Worm (Caenorhabditis elegans): ENCODE measurements around the gene F58G1.8.
A peak's percentile ranks its signal among the peaks of the same experiment; 100 is the strongest.

F58G1.8 gene

ce11 chrII:12965138-12965537 lies 39.7 kb upstream of the F58G1.8 start:
- TF ChIP-seq pqm-1 (tag; optimal IDR thresholded peaks at IDR 0.05) (no peak), elt-1 (tag; optimal IDR thresholded peaks at IDR 0.05) (peak; percentile 87), ztf-4 (tag; optimal IDR thresholded peaks at IDR 0.05) (no peak), egl-5 (tag; optimal IDR thresholded peaks at IDR 0.05) (no peak), eor-1 (tag; optimal IDR thresholded peaks at IDR 0.05) (no peak)

- TF ChIP-seq jun-1 (tag; optimal IDR thresholded peaks at IDR 0.05) (no peak), ZK546.5 (tag; optimal IDR thresholded peaks at IDR 0.05) (no peak), nhr-76 (tag; optimal IDR thresholded peaks at IDR 0.05) (no peak), ceh-16 (tag; optimal IDR thresholded peaks at IDR 0.05) (no peak), snpc-4 (tag; optimal IDR thresholded peaks at IDR 0.05) (no peak), daf-12 (tag; optimal IDR thresholded peaks at IDR 0.05) (no peak), unc-39 (tag; optimal IDR thresholded peaks at IDR 0.05) (no peak), nhr-11 (tag; optimal IDR thresholded peaks at IDR 0.05) (no peak), ama-1 (optimal IDR thresholded peaks at IDR 0.05) (no peak)
These were observed 36.3 kb upstream of the F58G1.8 start for ce11 chrII:12961743-12962142.

ce11 chrII:12961293-12961692 lies 35.8 kb upstream of the F58G1.8 start:
- peak; percentile 4 for TF ChIP-seq nhr-23 (tag; optimal IDR thresholded peaks at IDR 0.05)
- TF ChIP-seq nhr-25 (tag; optimal IDR thresholded peaks at IDR 0.05), result peak; percentile 58
- peak; percentile 56 for TF ChIP-seq nhr-43 (tag; optimal IDR thresholded peaks at IDR 0.05; ENCODE audit: poor library complexity, severe bottlenecking)
- no peak for TF ChIP-seq egl-27 (tag; optimal IDR thresholded peaks at IDR 0.05)

ce11 chrII:12960206-12960605 lies 34.8 kb upstream of the F58G1.8 start:
- TF ChIP-seq nhr-23 (tag; optimal IDR thresholded peaks at IDR 0.05), result peak; percentile 39
- no peak for TF ChIP-seq mdl-1 (tag; optimal IDR thresholded peaks at IDR 0.05)
- peak; percentile 31 for TF ChIP-seq ama-1 (optimal IDR thresholded peaks at IDR 0.05)

- TF ChIP-seq ztf-4 (tag; optimal IDR thresholded peaks at IDR 0.05) (no peak), fkh-2 (tag; optimal IDR thresholded peaks at IDR 0.05) (no peak), hmg-11 (tag; optimal IDR thresholded peaks at IDR 0.05) (no peak)
These were observed 29.2 kb upstream of the F58G1.8 start, which contains the start of the genes Y38F1A.1 and Y38F1A.2 for ce11 chrII:12954670-12955069. Gene Y38F1A.1, minus strand, starts transcription at chrII:12954770. Gene Y38F1A.2, plus strand, starts transcription at chrII:12954958.

ce11 chrII:12953297-12953696 lies 27.8 kb upstream of the F58G1.8 start:
- TF ChIP-seq pha-4 (tag; optimal IDR thresholded peaks at IDR 0.05), result peak; percentile 61
- no peak for TF ChIP-seq fkh-2 (tag; optimal IDR thresholded peaks at IDR 0.05)
- TF ChIP-seq egl-5 (tag; optimal IDR thresholded peaks at IDR 0.05), result peak; percentile 79
- TF ChIP-seq elt-2 (tag; optimal IDR thresholded peaks at IDR 0.05), result peak; percentile 29
- peak; percentile 35 for TF ChIP-seq ceh-28 (tag; optimal IDR thresholded peaks at IDR 0.05)
- TF ChIP-seq snpc-4 (tag; optimal IDR thresholded peaks at IDR 0.05), result peak; percentile 52
- no peak for TF ChIP-seq aly-2 (tag; optimal IDR thresholded peaks at IDR 0.05)
- TF ChIP-seq nfya-1 (tag; optimal IDR thresholded peaks at IDR 0.05; ENCODE audit: insufficient read depth), result peak; percentile 66
- peak; percentile 9 for TF ChIP-seq lin-15B (tag; optimal IDR thresholded peaks at IDR 0.05)
- no peak for TF ChIP-seq skn-1 (tag; optimal IDR thresholded peaks at IDR 0.05)
- TF ChIP-seq lin-39 (tag; optimal IDR thresholded peaks at IDR 0.05), result peak; percentile 63

- TF ChIP-seq nhr-28 (tag; optimal IDR thresholded peaks at IDR 0.05) (no peak), elt-1 (tag; optimal IDR thresholded peaks at IDR 0.05) (no peak), nhr-237 (tag; optimal IDR thresholded peaks at IDR 0.05) (no peak), lsy-12 (tag; optimal IDR thresholded peaks at IDR 0.05) (no peak), nhr-67 (tag; optimal IDR thresholded peaks at IDR 0.05) (no peak), ceh-28 (tag; optimal IDR thresholded peaks at IDR 0.05) (no peak), pqm-1 (tag; optimal IDR thresholded peaks at IDR 0.05) (no peak), hmg-11 (tag; optimal IDR thresholded peaks at IDR 0.05) (no peak), ceh-9 (tag; optimal IDR thresholded peaks at IDR 0.05) (no peak), fkh-10 (GFP tag; optimal IDR thresholded peaks at IDR 0.05) (no peak), egl-5 (tag; optimal IDR thresholded peaks at IDR 0.05) (no peak), ztf-4 (tag; optimal IDR thresholded peaks at IDR 0.05) (no peak), R02D3.7 (tag; optimal IDR thresholded peaks at IDR 0.05) (no peak), fkh-2 (tag; optimal IDR thresholded peaks at IDR 0.05) (no peak), pha-4 (tag; optimal IDR thresholded peaks at IDR 0.05) (no peak)
These were observed 22.7 kb upstream of the F58G1.8 start, which contains the start of gene F58G1.7 for ce11 chrII:12948158-12948557. Gene F58G1.7, minus strand, starts transcription at chrII:12948258.
